Worm (Caenorhabditis elegans) whole organism, L4/young adult: Measurements from ENCODE around the gene F28C6.10.

Experiments
- W03F9.2 ChIP-seq: fragments of 150-350 bp; optimal IDR thresholded peaks from 2 replicates; lab custom pipeline; 2014; ENCODE audit warnings: missing biosample characterization, missing genetic modification characterization
- dao-5 ChIP-seq: sonication (generic microtip); optimal IDR thresholded peaks from 2 replicates; lab custom pipeline; 2016; ENCODE audit warnings: missing genotype, missing genetic modification characterization, moderate library complexity, missing compliant biosample characterization
- him-1 ChIP-seq: sonication (generic microtip); optimal IDR thresholded peaks from 2 replicates; lab custom pipeline; 2016; ENCODE audit warnings: missing genotype, missing genetic modification reagents, missing genetic modification characterization, missing compliant biosample characterization

The F28C6.10 gene

DNA sequence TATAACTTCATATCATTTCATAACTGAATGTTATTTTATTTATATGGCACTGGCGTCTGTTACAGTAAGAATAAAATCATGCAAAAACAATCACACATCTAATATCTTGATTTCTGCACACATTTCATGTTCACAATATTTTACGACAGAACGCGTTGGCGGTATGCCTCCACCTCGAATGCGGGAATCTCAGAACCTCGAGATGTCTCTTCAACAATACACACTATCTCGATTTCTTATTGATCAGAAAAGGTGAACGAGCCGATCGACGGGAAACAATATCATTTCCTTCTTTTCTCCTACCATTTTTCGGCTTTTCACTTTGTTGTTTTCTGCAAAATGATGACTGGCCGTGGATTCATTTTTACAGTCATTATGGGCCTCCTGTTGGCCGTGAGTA is at the start of gene F28C6.10:
F28C6.10 (plus strand) TSS at position 301 of the 400 bp plus-strand sequence.
- no peak for TF ChIP-seq him-1 (tag; lab: Kevin White, UChicago)
- no peak for TF ChIP-seq W03F9.2
- TF ChIP-seq dao-5 (tag; lab: Kevin White, UChicago): no peak

DNA sequence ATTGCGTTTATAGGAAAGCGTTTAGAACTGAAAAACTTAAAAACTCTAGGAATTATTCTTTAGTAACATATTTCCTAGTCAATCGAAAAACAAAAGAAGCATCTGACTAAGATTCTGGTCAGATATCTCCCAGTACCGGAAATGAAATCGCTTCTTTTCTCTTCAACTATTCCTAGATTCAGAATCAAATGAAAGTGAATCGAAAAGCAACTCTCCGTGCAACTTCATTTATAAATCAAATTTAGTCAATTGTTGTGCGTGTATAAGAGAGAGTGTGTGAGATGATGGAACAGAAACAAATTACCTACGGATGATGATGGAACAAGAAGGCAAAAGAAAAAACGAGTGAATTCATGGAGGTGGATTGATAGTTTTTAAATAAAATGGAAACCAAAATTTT is 48.6 kb upstream of the F28C6.10 start:
- TF ChIP-seq dao-5 (tag; lab: Kevin White, UChicago) (no peak), him-1 (tag; lab: Kevin White, UChicago) (no peak)

DNA sequence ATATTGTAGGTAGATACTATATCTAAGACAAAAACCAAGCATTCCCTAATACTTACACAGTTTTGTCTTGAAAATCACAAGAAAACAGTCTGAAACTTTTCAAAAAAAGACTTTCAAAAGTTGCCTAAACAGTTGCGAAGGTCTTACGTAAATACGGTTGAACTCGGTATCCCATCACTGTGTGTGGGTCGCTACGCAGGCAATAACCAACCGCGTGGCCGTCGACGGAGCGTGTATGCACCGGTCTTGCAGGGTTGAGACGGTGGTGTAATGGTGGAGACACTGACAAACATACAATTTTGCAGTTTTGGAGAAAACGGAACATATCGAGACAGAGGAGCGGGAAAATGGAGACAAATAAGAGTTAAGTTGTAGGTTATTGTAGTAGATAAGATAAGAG is 46.5 kb upstream of the F28C6.10 start, which contains the start of gene iff-2:
iff-2 (minus strand) TSS at position 141 of the 400 bp plus-strand sequence.
- TF ChIP-seq him-1 (tag; lab: Kevin White, UChicago) (peak; percentile 97), dao-5 (tag; lab: Kevin White, UChicago) (peak; percentile 77), W03F9.2 (peak; percentile 97)

DNA sequence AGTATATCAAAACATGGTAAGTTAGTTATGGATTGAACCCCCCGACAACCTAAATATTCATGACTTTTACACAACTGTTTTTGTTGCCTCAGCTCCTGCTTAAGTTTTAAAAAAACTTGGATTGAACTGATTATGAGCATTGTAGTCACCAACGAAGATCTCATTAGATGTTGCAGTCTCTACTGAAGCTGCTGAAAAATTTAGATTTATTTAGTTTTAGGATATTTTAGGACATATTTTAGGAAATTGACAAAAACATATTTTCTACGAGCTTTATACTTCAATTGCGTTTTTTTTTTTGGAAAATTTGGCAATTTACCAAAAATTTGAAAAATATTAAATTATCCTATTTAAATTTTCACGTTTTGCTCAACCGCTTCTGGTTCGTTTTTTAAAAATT is 45.8 kb upstream of the F28C6.10 start, which contains the start of gene F54C9.14:
F54C9.14 (plus strand) TSS at position 301 of the 400 bp plus-strand sequence.
- TF ChIP-seq W03F9.2: no peak
- no peak for TF ChIP-seq him-1 (tag; lab: Kevin White, UChicago)
- TF ChIP-seq dao-5 (tag; lab: Kevin White, UChicago): no peak

DNA sequence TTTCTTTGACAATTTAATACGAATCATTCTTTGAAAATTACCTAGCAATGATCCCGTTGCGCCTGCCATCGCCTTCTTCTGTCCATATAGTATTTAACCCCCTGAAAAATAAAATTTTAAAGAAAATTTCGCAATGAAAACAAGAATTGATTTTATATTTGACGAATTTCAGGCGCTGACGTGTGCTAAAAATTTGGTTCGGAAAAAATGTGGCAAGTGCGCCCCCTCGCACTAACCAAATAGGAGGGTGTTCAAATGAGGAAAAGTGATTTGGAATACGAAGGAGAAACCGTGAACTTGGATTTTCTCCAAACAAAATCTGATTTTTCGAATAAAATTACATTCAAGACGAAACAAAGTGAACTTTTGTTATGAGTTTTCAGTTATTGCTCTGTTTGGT is 41.7 kb upstream of the F28C6.10 start, which contains the start of gene stc-1:
stc-1 (minus strand) TSS at position 101 of the 400 bp plus-strand sequence.
- TF ChIP-seq him-1 (tag; lab: Kevin White, UChicago) (no peak), W03F9.2 (no peak), dao-5 (tag; lab: Kevin White, UChicago) (no peak)

DNA sequence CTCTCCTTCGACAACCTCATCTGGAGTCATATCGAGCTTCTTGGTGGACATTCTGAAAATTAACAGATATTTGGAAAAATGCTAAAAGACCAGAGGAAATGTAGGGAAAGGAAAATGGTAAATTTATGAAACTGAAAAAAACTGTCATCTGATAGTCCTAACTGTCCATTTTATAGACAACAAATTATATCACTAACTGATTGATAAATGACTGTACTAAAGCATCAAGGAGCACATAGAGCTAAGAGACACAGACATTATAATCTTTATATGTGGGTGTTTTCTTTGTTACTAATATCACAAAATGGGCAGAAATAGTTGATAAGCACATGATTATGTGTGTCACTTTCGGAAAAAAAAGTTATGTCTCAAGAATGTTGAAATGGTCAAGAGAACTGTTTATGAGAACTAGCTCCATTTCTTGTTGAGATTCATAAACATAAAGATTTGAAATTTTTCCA is 40.9 kb upstream of the F28C6.10 start, which contains the start of gene F54C9.3:
F54C9.3 (minus strand) TSS at position 51 of the 461 bp plus-strand sequence.
- TF ChIP-seq W03F9.2 (no peak), him-1 (tag; lab: Kevin White, UChicago) (no peak), dao-5 (tag; lab: Kevin White, UChicago) (no peak)

DNA sequence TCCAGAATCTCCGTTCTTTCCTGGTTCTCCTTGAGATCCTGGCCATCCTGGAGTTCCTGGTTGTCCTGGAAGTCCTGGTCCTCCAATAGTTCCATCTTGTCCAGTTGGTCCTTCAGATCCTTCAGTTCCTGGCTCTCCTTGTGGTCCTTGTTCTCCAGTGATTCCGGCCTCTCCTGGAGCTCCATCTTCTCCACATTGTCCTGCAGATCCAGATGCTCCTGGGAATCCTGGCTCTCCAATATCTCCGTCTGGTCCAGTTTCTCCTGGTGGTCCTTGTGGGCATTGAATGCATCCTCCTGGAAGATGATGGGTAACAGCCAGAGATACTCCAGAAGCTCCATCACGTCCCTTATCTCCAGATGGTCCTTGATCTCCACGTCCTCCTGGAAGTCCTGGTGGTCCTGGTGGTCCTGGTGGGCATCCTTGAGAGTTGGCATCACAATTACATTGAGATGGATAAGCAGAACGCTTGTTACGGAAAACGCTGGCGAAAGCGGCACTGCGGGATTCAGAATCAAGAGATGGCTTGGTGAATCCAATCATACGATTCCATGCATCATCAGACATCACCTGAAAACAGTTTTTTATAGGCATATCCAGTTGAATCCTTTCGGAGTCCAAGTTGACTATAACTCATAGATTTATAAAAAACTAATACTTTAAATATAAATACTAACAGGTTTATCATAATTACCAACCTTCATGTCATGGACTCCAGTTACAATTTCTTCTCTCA is 39.4 kb upstream of the F28C6.10 start:
- no peak for TF ChIP-seq W03F9.2
- no peak for TF ChIP-seq dao-5 (tag; lab: Kevin White, UChicago)
- no peak for TF ChIP-seq him-1 (tag; lab: Kevin White, UChicago)

DNA sequence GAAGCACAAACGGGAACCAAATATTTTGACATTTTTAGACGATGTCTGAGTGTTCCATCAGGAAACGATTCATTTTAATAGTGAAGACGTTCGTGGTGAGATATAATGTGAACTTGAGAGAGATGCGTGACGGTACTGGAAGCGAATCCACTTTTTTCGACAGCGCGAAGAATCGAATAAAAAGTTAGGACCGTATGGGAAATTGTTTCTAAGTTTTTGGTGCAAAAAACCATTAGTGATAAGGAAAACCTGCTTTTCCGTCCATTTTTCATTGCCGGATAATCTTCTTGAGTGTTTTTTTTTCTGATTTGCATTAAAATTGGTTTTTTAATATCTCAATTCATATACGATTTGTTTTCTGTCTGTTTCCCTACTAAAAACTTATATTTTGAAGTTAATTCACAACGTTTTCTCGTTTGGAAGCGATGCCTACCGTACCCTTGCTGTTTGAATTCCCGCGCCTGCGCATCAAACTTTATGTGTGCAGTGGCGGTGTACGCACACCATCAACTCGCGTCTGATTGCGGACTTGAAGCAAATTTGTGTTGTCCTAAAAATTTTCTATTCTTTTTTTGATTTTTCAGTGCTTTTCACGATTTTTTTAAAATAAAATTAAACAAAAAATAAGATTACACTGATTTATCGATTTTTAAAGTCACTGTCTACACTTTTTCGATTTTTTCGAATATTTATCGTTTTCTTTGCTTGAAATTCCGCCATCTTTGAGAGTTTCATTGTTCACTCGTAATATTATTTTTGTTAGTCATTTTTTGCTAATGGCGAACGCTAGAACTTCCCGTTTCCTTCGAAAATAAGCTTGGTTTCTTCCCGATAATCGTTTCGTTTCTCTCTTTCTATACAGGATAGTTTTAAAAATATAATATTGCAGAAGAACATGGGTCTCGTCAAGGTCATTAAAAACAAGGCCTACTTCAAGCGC is 38.5 kb upstream of the F28C6.10 start, which contains the start of the genes col-38 and rpl-5:
col-38 (minus strand) TSS at position 51 of the 940 bp plus-strand sequence.
rpl-5 (plus strand) TSS at position 890 of the 940 bp plus-strand sequence.
- TF ChIP-seq dao-5 (tag; lab: Kevin White, UChicago) (no peak), W03F9.2 (peak; percentile 97), him-1 (tag; lab: Kevin White, UChicago) (peak; percentile 1)

DNA sequence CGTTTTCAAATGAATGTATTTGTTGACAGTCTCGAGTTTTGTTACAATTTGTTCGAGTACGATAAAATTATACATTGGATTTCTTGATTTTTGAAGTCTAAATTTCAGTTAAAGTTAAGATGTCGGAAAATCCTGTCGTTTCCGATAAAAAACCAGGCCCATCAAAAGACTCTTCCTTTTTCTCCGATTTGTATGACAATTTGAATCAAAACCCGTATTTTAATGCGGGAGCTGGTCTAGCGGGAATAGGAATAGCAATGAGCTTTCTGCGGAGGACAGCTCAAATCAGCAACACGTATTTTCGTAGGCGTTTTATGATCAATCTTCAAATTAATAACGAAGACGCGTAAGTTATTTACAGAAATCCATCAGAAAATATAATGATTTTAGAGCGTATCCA is 36.8 kb upstream of the F28C6.10 start, which contains the start of gene bcs-1:
bcs-1 (plus strand) TSS at position 109 of the 400 bp plus-strand sequence.
- TF ChIP-seq him-1 (tag; lab: Kevin White, UChicago) (no peak), W03F9.2 (no peak), dao-5 (tag; lab: Kevin White, UChicago) (no peak)

DNA sequence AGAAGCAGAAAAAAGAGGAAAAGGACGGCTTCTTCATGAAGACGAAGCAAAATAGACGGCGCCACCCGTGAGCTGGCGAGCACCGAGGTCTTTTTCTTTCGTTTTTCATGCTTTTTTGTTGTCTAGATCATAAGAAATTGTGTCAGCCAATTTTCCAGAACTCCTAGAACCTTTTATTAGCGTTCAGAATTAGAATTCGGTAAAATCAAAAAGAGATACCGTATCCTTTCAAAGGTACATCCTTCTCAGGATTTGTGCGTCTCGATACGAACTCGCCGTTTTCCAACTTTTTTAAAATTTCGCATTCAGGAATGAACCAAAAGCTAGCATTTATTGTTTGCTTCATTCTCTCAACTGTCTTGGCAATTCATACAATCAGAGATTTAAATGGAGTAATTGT is 34.7 kb upstream of the F28C6.10 start, which contains the start of gene F54C9.7:
F54C9.7 (plus strand) TSS at position 301 of the 400 bp plus-strand sequence.
- TF ChIP-seq W03F9.2 (no peak), him-1 (tag; lab: Kevin White, UChicago) (no peak), dao-5 (tag; lab: Kevin White, UChicago) (no peak)

DNA sequence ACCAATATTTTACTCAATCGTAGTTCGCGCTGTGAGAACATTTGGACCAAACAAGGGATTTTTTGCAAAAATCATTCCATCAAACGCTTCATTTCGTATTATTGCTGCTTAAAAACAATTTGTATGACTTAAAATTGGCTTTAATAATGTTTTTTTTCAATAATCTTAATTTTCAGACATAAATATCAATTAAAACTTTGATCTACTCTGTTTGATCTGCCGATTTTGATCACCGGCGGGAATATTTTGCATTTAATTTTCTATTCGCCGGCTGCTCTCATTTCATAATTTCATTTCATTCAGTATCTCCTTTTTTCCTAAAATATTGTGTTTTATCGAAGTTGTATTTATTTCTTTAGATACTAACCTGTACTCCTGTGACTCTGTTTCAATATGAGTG is 32.6 kb upstream of the F28C6.10 start, which contains the start of gene puf-5:
puf-5 (plus strand) TSS at position 358 of the 400 bp plus-strand sequence.
- no peak for TF ChIP-seq W03F9.2
- no peak for TF ChIP-seq him-1 (tag; lab: Kevin White, UChicago)
- TF ChIP-seq dao-5 (tag; lab: Kevin White, UChicago): no peak

DNA sequence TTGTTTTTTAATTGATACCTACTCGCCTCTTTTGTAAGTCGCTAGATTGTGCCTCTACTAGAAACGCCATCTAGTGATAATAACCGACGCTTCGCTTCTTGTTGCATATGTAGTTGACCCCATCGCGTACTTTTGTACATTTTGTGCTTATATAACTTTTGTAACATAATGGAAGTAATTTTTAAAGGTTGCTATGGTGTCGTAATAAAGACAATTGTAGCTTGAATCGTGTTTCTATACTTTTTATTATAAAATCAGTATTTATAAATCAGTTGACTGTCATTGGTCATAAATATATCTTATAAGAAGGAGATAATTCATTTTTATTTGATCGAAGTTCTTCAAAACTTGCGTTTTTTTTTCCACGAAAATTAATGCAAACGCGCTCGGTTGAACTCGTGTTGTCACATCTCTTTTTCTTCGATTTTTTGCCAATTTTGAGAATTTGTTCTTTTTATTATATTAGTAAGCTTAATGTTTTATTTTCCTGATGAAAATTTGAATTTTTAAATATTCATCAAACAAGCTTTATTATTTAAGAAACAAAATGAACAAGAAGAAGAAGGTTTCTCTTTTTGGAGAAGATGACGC is 30.2 kb upstream of the F28C6.10 start, which contains the start of gene F54C9.9:
F54C9.9 (plus strand) TSS at position 541 of the 591 bp plus-strand sequence.
- TF ChIP-seq W03F9.2: no peak
- TF ChIP-seq dao-5 (tag; lab: Kevin White, UChicago): no peak
- no peak for TF ChIP-seq him-1 (tag; lab: Kevin White, UChicago)
